Worm (Caenorhabditis elegans) whole organism, L3 larva: ENCODE measurements around the gene txt-18.

Experiments
- R02D3.7 ChIP-seq: fragments of 150-350 bp; optimal IDR thresholded peaks from 2 replicates; lab custom pipeline; 2014; ENCODE audit warnings: missing biosample characterization, missing genetic modification characterization
- ZK546.5 ChIP-seq: sonication (generic microtip); optimal IDR thresholded peaks from 2 replicates; lab custom pipeline; 2017; ENCODE audit warnings: missing biosample characterization, missing genetic modification characterization
- aly-2 ChIP-seq: fragments of 150-350 bp; optimal IDR thresholded peaks from 2 replicates; lab custom pipeline; 2014; ENCODE audit warnings: missing biosample characterization, missing genetic modification characterization
- ama-1 ChIP-seq: fragments of 150-350 bp; optimal IDR thresholded peaks from 2 replicates; lab custom pipeline; 2018
- ceh-16 ChIP-seq: sonication (generic microtip); optimal IDR thresholded peaks from 2 replicates; lab custom pipeline; 2017; ENCODE audit warnings: missing biosample characterization, missing genetic modification characterization
- ceh-28 ChIP-seq: fragments of 150-350 bp; optimal IDR thresholded peaks from 2 replicates; lab custom pipeline; 2014; ENCODE audit warnings: missing biosample characterization, missing genetic modification reagents, missing genetic modification characterization
- ceh-82 ChIP-seq: fragments of 150-350 bp; optimal IDR thresholded peaks from 2 replicates; lab custom pipeline; 2014; ENCODE audit warnings: missing biosample characterization, missing genetic modification characterization
- ceh-9 ChIP-seq: sonication (generic microtip); optimal IDR thresholded peaks from 2 replicates; lab custom pipeline; 2018; ENCODE audit warnings: missing biosample characterization, missing genetic modification characterization
- daf-12 ChIP-seq: fragments of 150-350 bp; optimal IDR thresholded peaks from 2 replicates; lab custom pipeline; 2014; ENCODE audit warnings: missing biosample characterization, missing genetic modification reagents, missing genetic modification characterization
- egl-27 ChIP-seq: sonication (generic microtip); optimal IDR thresholded peaks from 4 replicates; lab custom pipeline; 2017; ENCODE audit warnings: missing biosample characterization, missing genetic modification reagents, missing genetic modification characterization
- egl-5 ChIP-seq: fragments of 150-350 bp; optimal IDR thresholded peaks from 2 replicates; lab custom pipeline; 2017; ENCODE audit warnings: missing biosample characterization, missing genetic modification reagents, missing genetic modification characterization, inconsistent platforms
- elt-1 ChIP-seq: fragments of 150-350 bp; optimal IDR thresholded peaks from 2 replicates; lab custom pipeline; 2014; ENCODE audit warnings: missing biosample characterization, missing genetic modification characterization
- elt-2 ChIP-seq: sonication (generic microtip); optimal IDR thresholded peaks from 2 replicates; lab custom pipeline; 2016; ENCODE audit warnings: missing genetic modification reagents, mild to moderate bottlenecking, missing genetic modification characterization, missing compliant biosample characterization
- elt-3 ChIP-seq, 3 experiments: fragments of 150-350 bp in 1 of 3; sonication (generic microtip) in 2 of 3; optimal IDR thresholded peaks; 2 replicates in 2 of 3; 4 replicates in 1 of 3; lab custom pipeline; 2014 to 2017; ENCODE audit warnings: missing biosample characterization in 3 of 3, missing genetic modification characterization in 3 of 3
- eor-1 ChIP-seq, 2 experiments: fragments of 150-350 bp; optimal IDR thresholded peaks; 2 replicates each; lab custom pipeline; 2014 to 2018; ENCODE audit warnings: missing biosample characterization in 2 of 2, missing genetic modification characterization in 2 of 2
- fkh-10 ChIP-seq: sonication (generic microtip); optimal IDR thresholded peaks from 2 replicates; lab custom pipeline; 2017; ENCODE audit warnings: missing biosample characterization, missing genetic modification reagents, missing genetic modification characterization
- fkh-2 ChIP-seq: fragments of 150-350 bp; optimal IDR thresholded peaks from 2 replicates; lab custom pipeline; 2014; ENCODE audit warnings: missing biosample characterization, missing genetic modification reagents, missing genetic modification characterization
- fos-1 ChIP-seq: fragments of 150-350 bp; optimal IDR thresholded peaks from 2 replicates; lab custom pipeline; 2014; ENCODE audit warnings: missing biosample characterization, missing genetic modification characterization
- hmg-11 ChIP-seq: sonication (generic microtip); optimal IDR thresholded peaks from 2 replicates; lab custom pipeline; 2016; ENCODE audit warnings: missing genetic modification characterization, missing compliant biosample characterization
- jun-1 ChIP-seq: fragments of 150-350 bp; optimal IDR thresholded peaks from 2 replicates; lab custom pipeline; 2014; ENCODE audit warnings: missing biosample characterization, missing genetic modification reagents, missing genetic modification characterization
- lin-15B ChIP-seq: fragments of 150-350 bp; optimal IDR thresholded peaks from 2 replicates; lab custom pipeline; 2014; ENCODE audit warnings: missing biosample characterization, missing genetic modification characterization
- lin-39 ChIP-seq: fragments of 150-350 bp; optimal IDR thresholded peaks from 2 replicates; lab custom pipeline; 2018; ENCODE audit warnings: missing biosample characterization, missing genetic modification reagents, missing genetic modification characterization
- lsy-12 ChIP-seq: sonication (generic microtip); optimal IDR thresholded peaks from 2 replicates; lab custom pipeline; 2016; ENCODE audit warnings: mild to moderate bottlenecking, missing genetic modification characterization, missing compliant biosample characterization
- mdl-1 ChIP-seq: fragments of 150-350 bp; optimal IDR thresholded peaks from 2 replicates; lab custom pipeline; 2014; ENCODE audit warnings: missing biosample characterization, missing genetic modification characterization
- mml-1 ChIP-seq: fragments of 150-350 bp; sonication (generic microtip); optimal IDR thresholded peaks from 3 replicates; lab custom pipeline; 2014; ENCODE audit warnings: missing biosample characterization, missing genetic modification characterization
- nfya-1 ChIP-seq: sonication (generic microtip); optimal IDR thresholded peaks from 2 replicates; lab custom pipeline; 2017; ENCODE audit warnings: missing genetic modification characterization, mild to moderate bottlenecking, missing compliant biosample characterization, antibody characterized with exemption, moderate library complexity; ENCODE audit not compliant: insufficient read depth
- nhr-11 ChIP-seq: fragments of 150-350 bp; optimal IDR thresholded peaks from 2 replicates; lab custom pipeline; 2014; ENCODE audit warnings: missing biosample characterization, missing genetic modification characterization
- nhr-12 ChIP-seq: fragments of 150-350 bp; optimal IDR thresholded peaks from 2 replicates; lab custom pipeline; 2014; ENCODE audit warnings: missing biosample characterization, missing genetic modification characterization
- nhr-23 ChIP-seq: fragments of 150-350 bp; optimal IDR thresholded peaks from 2 replicates; lab custom pipeline; 2014; ENCODE audit warnings: missing biosample characterization, missing genetic modification reagents, missing genetic modification characterization
- nhr-237 ChIP-seq: fragments of 150-350 bp; optimal IDR thresholded peaks from 2 replicates; lab custom pipeline; 2014; ENCODE audit warnings: missing biosample characterization, missing genetic modification characterization
- nhr-25 ChIP-seq: sonication (generic microtip); optimal IDR thresholded peaks from 2 replicates; lab custom pipeline; 2017; ENCODE audit warnings: missing biosample characterization, missing genetic modification characterization
- nhr-28 ChIP-seq: fragments of 150-350 bp; optimal IDR thresholded peaks from 2 replicates; lab custom pipeline; 2014; ENCODE audit warnings: missing biosample characterization, missing genetic modification characterization
- nhr-43 ChIP-seq: sonication (generic microtip); optimal IDR thresholded peaks from 2 replicates; lab custom pipeline; 2016; ENCODE audit warnings: mild to moderate bottlenecking, missing genetic modification characterization, missing compliant biosample characterization; ENCODE audit not compliant: poor library complexity, severe bottlenecking
- nhr-67 ChIP-seq: fragments of 150-350 bp; optimal IDR thresholded peaks from 2 replicates; lab custom pipeline; 2014; ENCODE audit warnings: missing biosample characterization, missing genetic modification characterization
- nhr-76 ChIP-seq: fragments of 150-350 bp; sonication (generic microtip); optimal IDR thresholded peaks from 5 replicates; lab custom pipeline; 2014; ENCODE audit warnings: missing biosample characterization, missing genetic modification characterization
- pha-4 ChIP-seq: fragments of 150-350 bp; optimal IDR thresholded peaks from 2 replicates; lab custom pipeline; 2014; ENCODE audit warnings: missing biosample characterization, missing genetic modification reagents, missing genetic modification characterization
- pqm-1 ChIP-seq: fragments of 150-350 bp; optimal IDR thresholded peaks from 2 replicates; lab custom pipeline; 2017; ENCODE audit warnings: missing biosample characterization, missing genetic modification characterization, inconsistent platforms
- sea-2 ChIP-seq: fragments of 150-350 bp; sonication (generic microtip); optimal IDR thresholded peaks from 4 replicates; lab custom pipeline; 2014; ENCODE audit warnings: missing biosample characterization, missing genetic modification reagents, missing genetic modification characterization
- skn-1 ChIP-seq: fragments of 150-350 bp; optimal IDR thresholded peaks from 2 replicates; lab custom pipeline; 2014; ENCODE audit warnings: missing biosample characterization, missing genetic modification characterization
- snpc-4 ChIP-seq: fragments of 150-350 bp; optimal IDR thresholded peaks from 2 replicates; lab custom pipeline; 2014; ENCODE audit warnings: missing biosample characterization, missing genetic modification characterization
- tbx-2 ChIP-seq: sonication (generic microtip); optimal IDR thresholded peaks from 2 replicates; lab custom pipeline; 2016; ENCODE audit warnings: mild to moderate bottlenecking, missing genetic modification characterization, missing compliant biosample characterization
- unc-39 ChIP-seq: sonication (generic microtip); optimal IDR thresholded peaks from 4 replicates; lab custom pipeline; 2017; ENCODE audit warnings: missing biosample characterization, missing genetic modification characterization
- unc-62 ChIP-seq: fragments of 150-350 bp; sonication (generic microtip); optimal IDR thresholded peaks from 4 replicates; lab custom pipeline; 2014; ENCODE audit warnings: missing biosample characterization, missing genetic modification reagents, missing genetic modification characterization
- zag-1 ChIP-seq: fragments of 150-350 bp; optimal IDR thresholded peaks from 2 replicates; lab custom pipeline; 2014; ENCODE audit warnings: missing biosample characterization, missing genetic modification characterization
- ztf-11 ChIP-seq: fragments of 150-350 bp; optimal IDR thresholded peaks from 2 replicates; lab custom pipeline; 2014; ENCODE audit warnings: missing biosample characterization, missing genetic modification characterization

txt-18 gene

DNA sequence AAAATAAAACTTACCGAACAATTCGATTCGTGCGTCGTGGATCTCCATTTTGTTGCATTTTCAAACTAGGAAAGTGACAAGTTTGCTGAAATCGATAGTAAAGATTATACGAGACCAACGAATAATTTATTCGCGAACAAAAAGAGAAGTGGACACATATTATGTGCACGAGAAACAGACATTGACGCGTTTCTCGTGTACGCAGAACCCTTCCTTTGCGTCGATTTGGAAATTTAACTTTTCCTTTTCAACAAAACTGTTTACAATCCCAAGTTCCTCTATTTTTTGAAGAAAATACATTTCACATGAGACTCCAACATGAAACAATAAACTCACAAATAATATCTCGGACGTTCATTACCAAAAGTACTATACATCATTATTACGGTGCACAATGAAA lies 16.9 kb downstream of the txt-18 start, which contains the start of gene K10B2.4:
Gene K10B2.4, minus strand, starts transcription at position 138 of the 400 bp plus-strand sequence.
- no peak for TF ChIP-seq nhr-43 (tag; lab: Kevin White, UChicago)
- no peak for TF ChIP-seq egl-5 (tag; lab: Kevin White, UChicago)
- peak; percentile 45 for TF ChIP-seq lin-39
- no peak for TF ChIP-seq unc-39 (tag; lab: Kevin White, UChicago)
- TF ChIP-seq ceh-28: peak; percentile 21
- TF ChIP-seq pqm-1: no peak
- TF ChIP-seq jun-1 (tag; lab: Kevin White, UChicago): no peak
- TF ChIP-seq nhr-76 (tag; lab: Kevin White, UChicago): no peak
- no peak for TF ChIP-seq egl-27 (tag; lab: Kevin White, UChicago)
- TF ChIP-seq nhr-25 (tag; lab: Kevin White, UChicago): peak; percentile 67
- TF ChIP-seq fos-1 (tag; lab: Kevin White, UChicago): no peak
- no peak for TF ChIP-seq fkh-2 (tag; lab: Kevin White, UChicago)
- TF ChIP-seq mdl-1 (tag; lab: Kevin White, UChicago): no peak
- TF ChIP-seq unc-62 (GFP tag; lab: Kevin White, UChicago): no peak
- TF ChIP-seq R02D3.7: no peak
- peak; percentile 56 for TF ChIP-seq hmg-11 (tag; lab: Kevin White, UChicago)
- TF ChIP-seq lin-15B: peak; percentile 76
- TF ChIP-seq tbx-2 (tag; lab: Kevin White, UChicago): no peak
- TF ChIP-seq nhr-23: peak; percentile 71
- TF ChIP-seq eor-1 (tag; optimal IDR thresholded peaks at IDR 0.05; lab: Kevin White, UChicago): no peak
- TF ChIP-seq nhr-237 (tag; lab: Kevin White, UChicago): no peak
- no peak for TF ChIP-seq aly-2 (tag; lab: Kevin White, UChicago)
- TF ChIP-seq fkh-10: no peak
- no peak for TF ChIP-seq skn-1
- TF ChIP-seq ceh-9 (tag; lab: Kevin White, UChicago): no peak
- TF ChIP-seq zag-1: no peak
- no peak for TF ChIP-seq ZK546.5 (tag; lab: Kevin White, UChicago)
- no peak for TF ChIP-seq daf-12
- TF ChIP-seq nhr-11 (tag; lab: Kevin White, UChicago): no peak
- TF ChIP-seq nhr-12 (tag; lab: Kevin White, UChicago): no peak
- peak; percentile 43 for TF ChIP-seq lsy-12 (tag; lab: Kevin White, UChicago)
- no peak for TF ChIP-seq mml-1 (tag; lab: Kevin White, UChicago)
- TF ChIP-seq elt-1 (tag; lab: Kevin White, UChicago): no peak
- peak; percentile 85 for TF ChIP-seq pha-4 (tag; lab: Kevin White, UChicago)
- no peak for TF ChIP-seq nhr-28 (tag; lab: Kevin White, UChicago)
- TF ChIP-seq ztf-11 (tag; lab: Kevin White, UChicago): no peak
- TF ChIP-seq ceh-16 (tag; lab: Kevin White, UChicago): no peak
- TF ChIP-seq sea-2 (GFP tag; lab: Kevin White, UChicago): no peak
- TF ChIP-seq snpc-4 (tag; lab: Kevin White, UChicago): peak; percentile 78
- no peak for TF ChIP-seq ceh-82
- peak; percentile 40 for TF ChIP-seq elt-2
- no peak for TF ChIP-seq elt-3 (tag; optimal IDR thresholded peaks at IDR 0.05; lab: Kevin White, UChicago)
- TF ChIP-seq nfya-1 (tag; lab: Kevin White, UChicago): peak; percentile 73
- peak; percentile 13 for TF ChIP-seq ama-1 (lab: Kevin White, UChicago)
- TF ChIP-seq, all 47 proteins: peak for 12

DNA sequence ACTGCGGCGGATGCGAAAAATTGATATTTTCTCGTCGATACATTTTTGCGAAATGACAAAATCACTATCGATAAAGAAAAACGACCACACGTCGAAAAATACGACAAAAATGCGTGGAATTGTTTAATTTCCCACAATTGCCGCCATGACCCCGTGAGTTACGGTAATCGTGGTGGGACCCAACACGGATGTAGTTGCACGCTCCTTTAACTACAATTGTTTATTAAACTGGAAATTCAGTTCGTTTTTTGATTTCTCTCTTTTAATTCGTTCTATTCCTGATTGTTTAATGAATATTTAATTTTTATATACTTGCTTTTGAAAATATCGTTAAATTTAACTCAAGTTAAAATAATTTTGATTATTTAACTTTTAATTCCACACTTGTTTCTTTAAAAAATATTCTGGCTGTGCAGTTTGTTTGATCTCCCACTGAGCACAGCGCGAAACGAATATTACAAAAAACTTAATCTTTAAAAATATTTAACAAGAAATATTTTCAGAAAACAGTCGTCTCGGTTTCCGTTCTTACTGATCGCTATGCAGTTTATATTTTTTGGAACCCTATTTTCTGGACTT lies 21.5 kb downstream of the txt-18 start, which contains the start of the genes ani-2 and clec-88:
Gene ani-2, minus strand, starts transcription at position 131 of the 579 bp plus-strand sequence.
Gene clec-88, plus strand, starts transcription at position 486 of the 579 bp plus-strand sequence.
- TF ChIP-seq nhr-67 (tag; lab: Kevin White, UChicago) (no peak), ceh-16 (tag; lab: Kevin White, UChicago) (no peak), snpc-4 (tag; lab: Kevin White, UChicago) (no peak), zag-1 (no peak), sea-2 (GFP tag; lab: Kevin White, UChicago) (no peak), daf-12 (no peak), ceh-82 (no peak)
- TF ChIP-seq, all 47 proteins: peak for 0
